Fruit fly (Drosophila melanogaster): ENCODE results near the gene tna.
A peak's percentile ranks its signal among the peaks of the same experiment; 100 is the strongest.

Gene tna

DNA sequence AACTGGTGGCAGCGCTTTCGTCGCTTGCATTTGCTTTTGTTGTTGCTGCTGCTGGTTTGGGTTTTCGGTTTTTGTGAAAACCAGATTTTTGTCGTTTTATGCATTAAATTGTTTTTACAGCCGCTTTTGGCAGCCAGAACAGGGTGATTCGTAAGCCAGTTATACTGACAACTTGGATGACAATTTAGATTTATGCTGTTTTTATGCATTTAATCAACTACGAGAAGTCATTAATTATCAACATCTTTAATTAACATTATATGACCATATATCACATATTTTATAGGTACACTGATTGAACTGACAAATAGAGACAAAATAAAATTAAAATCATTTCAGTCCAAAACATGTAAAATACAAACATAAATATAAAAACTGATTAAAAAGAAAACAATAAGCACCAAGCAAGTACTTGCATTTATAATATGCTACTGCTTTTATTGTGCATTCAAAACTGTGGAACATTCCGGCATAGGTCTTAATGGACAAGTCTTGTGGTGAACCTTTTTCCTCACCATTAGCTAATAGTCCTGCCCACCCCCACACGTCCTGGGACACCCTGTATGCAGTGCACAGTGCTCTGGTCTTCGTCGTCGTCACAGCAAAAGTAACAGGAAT is 19.6 kb downstream of the tna start:
- TF ChIP-seq noc (tag; optimal IDR thresholded peaks at IDR 0.05) = no peak

dm6 chr3L:10855419-10856213 is 20.3 kb downstream of the tna start:
- peak; percentile 51 for TF ChIP-seq noc (tag; optimal IDR thresholded peaks at IDR 0.05)

dm6 chr3L:10856534-10857030 is 21.3 kb downstream of the tna start:
- TF ChIP-seq noc (tag; optimal IDR thresholded peaks at IDR 0.05) = peak; percentile 31

DNA sequence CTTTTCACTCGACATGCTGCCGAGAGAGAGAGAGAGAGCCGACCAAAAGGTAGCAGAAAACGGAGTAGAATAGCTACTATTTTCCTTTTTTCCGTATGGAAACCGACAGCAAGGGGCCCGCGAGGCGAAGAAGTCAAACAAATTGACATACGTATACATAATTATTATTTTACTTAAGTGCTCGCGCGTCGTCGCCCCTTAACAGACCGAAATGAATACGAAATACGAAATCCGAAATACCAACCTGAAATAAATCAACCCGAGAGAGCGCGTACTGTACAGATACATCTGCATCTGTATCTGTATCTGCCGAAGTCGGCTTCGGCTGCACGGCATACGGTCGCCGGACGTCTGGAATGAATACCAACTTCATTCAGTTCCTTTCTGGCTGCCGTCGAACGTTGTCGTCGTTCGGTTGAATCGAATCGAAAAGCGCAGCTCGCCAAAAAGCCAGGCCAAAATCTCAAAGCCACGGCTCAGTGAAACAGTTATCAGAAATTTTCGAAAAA is 22.2 kb downstream of the tna start:
- TF ChIP-seq noc (tag; optimal IDR thresholded peaks at IDR 0.05) = peak; percentile 44

- no peak for TF ChIP-seq noc (tag; optimal IDR thresholded peaks at IDR 0.05)
Measured at dm6 chr3L:10858569-10858968, 23.2 kb downstream of the tna start.

dm6 chr3L:10860042-10860643 is 24.8 kb downstream of the tna start:
- TF ChIP-seq noc (tag; optimal IDR thresholded peaks at IDR 0.05) = no peak

- no peak for TF ChIP-seq noc (tag; optimal IDR thresholded peaks at IDR 0.05)
Measured at dm6 chr3L:10861657-10862543, 26.6 kb downstream of the tna start.

dm6 chr3L:10862544-10863474 is 27.5 kb downstream of the tna start:
- no peak for TF ChIP-seq noc (tag; optimal IDR thresholded peaks at IDR 0.05)

DNA sequence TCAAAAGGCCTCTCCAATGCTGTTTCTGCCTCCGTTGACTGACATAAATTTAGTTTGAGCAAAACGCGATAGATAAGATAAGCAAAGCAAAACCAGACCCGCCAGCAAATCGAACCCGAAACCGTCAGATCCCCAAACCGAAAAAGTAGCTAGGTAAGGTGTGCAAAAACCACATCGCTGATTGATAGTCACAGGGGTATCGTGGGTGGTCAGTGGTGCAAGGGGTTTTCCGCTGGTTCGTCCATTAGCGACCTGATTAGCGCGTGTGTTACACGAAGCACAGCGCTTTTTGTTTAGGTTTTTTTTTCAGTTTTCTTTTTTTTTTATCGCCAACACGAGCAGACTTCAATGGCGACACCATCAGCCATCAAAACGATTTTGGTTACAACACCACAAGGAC is 28.6 kb downstream of the tna start:
- TF ChIP-seq noc (tag; optimal IDR thresholded peaks at IDR 0.05) = no peak

DNA sequence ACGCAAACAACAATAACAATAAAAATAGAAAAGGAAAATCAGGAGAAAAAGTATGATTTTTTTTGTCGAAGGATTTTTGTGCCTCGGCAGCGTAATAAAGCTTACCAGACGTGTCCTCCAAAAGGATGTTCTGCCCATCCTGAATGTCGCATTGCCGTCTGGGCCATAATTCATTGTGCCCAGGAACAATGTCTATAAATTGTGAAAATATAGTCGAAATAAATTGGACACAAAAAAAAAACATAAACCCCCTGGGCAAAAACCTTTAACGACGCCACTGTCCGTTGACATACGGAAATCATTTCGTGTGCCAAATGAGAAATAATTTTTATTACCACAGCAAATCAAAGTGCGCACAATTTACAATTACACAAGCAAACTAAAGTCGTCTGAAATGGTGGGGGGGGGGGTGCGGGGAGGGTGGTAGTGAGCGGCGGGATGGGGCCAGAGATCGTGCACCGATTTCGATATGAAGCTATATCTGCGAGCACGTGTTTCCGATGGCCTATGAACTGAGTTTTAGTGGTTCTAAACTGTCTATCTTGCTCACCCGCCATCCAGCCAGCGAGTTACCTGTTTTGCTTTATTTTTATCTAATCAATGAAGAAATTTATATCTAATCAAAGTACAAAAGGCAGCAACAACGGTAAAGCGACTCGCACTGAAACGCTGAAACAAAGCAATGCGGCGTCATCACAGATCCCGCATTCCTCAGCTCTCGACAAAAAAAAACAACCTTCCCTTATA is 31.5 kb downstream of the tna start:
- no peak for TF ChIP-seq noc (tag; optimal IDR thresholded peaks at IDR 0.05)

- TF ChIP-seq noc (tag; optimal IDR thresholded peaks at IDR 0.05) = no peak
Measured at dm6 chr3L:10867380-10867648, 32.0 kb downstream of the tna start.

- no peak for TF ChIP-seq noc (tag; optimal IDR thresholded peaks at IDR 0.05)
Measured at dm6 chr3L:10867778-10868382, 32.6 kb downstream of the tna start.

DNA sequence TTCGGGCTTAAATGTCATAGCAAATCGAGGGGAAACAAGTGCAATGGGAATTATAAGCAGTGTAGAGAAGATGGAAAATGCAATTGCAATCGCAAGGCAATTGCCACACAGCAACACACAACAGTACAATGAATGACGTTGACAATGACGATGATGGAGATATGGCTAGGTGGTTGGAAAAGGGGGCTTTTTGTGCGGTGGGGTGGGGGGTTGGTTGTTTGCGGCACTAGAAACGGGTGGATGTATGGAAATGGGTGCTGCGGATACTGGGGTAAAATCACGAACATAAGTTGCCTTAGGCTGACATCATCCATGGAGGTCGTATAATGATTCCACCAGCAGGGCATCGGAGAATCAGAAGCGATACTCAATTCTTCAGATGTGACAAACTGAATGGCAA is 33.8 kb downstream of the tna start:
- no peak for TF ChIP-seq noc (tag; optimal IDR thresholded peaks at IDR 0.05)

DNA sequence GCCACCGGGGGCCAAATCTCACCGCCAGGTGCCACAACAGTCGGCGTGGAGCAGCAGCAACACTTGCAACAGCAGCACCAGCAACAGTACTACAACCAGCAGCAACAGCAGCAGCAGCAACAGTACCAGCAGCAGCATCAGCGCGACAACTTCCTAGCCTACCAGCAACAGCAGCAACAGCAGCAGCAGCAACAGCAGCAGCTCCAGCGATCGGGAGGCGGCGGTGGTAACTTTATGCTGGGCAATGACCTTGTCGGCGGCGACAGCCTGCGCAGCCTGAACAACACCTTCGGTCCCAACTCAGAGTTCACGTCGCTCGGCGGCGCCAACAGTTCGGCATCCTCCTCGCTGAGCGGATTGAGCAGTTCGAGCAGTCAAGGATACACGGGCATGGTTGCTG is 34.8 kb downstream of the tna start:
- no peak for TF ChIP-seq noc (tag; optimal IDR thresholded peaks at IDR 0.05)

All from whole organism, larva.